Worm (Caenorhabditis elegans) whole organism, young adult: Measurements from ENCODE around the gene mrpl-42.

Experiments
- B0019.2 ChIP-seq: fragments of 200-800 bp; sonication (Bioruptor generic); conservative IDR thresholded peaks from 2 replicates; pipeline ENCODE4 v1.3.6; 2022; ENCODE audit warnings: missing genetic modification reagents, missing genetic modification characterization, missing compliant biosample characterization
- C17E4.6 ChIP-seq: fragments of 200-800 bp; sonication (Bioruptor generic); IDR thresholded peaks from 2 replicates; pipeline ENCODE4 v1.3.6; 2022; ENCODE audit warnings: missing genetic modification reagents, missing genetic modification characterization, missing compliant biosample characterization
- F10E7.11 ChIP-seq: sonication (generic microtip); optimal IDR thresholded peaks from 2 replicates; lab custom pipeline; 2017; ENCODE audit warnings: mild to moderate bottlenecking, missing genetic modification characterization, moderate library complexity, missing compliant biosample characterization
- F22D6.2 ChIP-seq: sonication (generic microtip); optimal IDR thresholded peaks from 2 replicates; lab custom pipeline; 2016; ENCODE audit warnings: mild to moderate bottlenecking, missing genetic modification characterization, missing compliant biosample characterization
- F52B5.7 ChIP-seq: sonication (generic microtip); optimal IDR thresholded peaks from 2 replicates; lab custom pipeline; 2016; ENCODE audit warnings: mild to moderate bottlenecking, missing genetic modification characterization, missing compliant biosample characterization
- T26A5.8 ChIP-seq: sonication (generic microtip); optimal IDR thresholded peaks from 2 replicates; lab custom pipeline; 2016; ENCODE audit warnings: missing genetic modification characterization, missing compliant biosample characterization
- ZK185.1 ChIP-seq: sonication (generic microtip); optimal IDR thresholded peaks from 2 replicates; lab custom pipeline; 2016; ENCODE audit warnings: mild to moderate bottlenecking, missing genetic modification characterization, missing compliant biosample characterization; ENCODE audit not compliant: poor library complexity, severe bottlenecking
- aptf-3 ChIP-seq: fragments of 200-800 bp; sonication (Bioruptor generic); IDR thresholded peaks from 2 replicates; pipeline ENCODE4 v1.3.6; 2022; ENCODE audit warnings: missing genetic modification characterization, missing compliant biosample characterization
- ceh-27 ChIP-seq: fragments of 200-800 bp; sonication (Bioruptor generic); optimal IDR thresholded peaks from 2 replicates; lab custom pipeline; 2018; ENCODE audit warnings: mild to moderate bottlenecking, missing genetic modification characterization, moderate library complexity, missing compliant biosample characterization
- die-1 ChIP-seq: sonication (generic microtip); optimal IDR thresholded peaks from 2 replicates; lab custom pipeline; 2016; ENCODE audit warnings: missing genotype, mild to moderate bottlenecking, missing genetic modification characterization, missing compliant biosample characterization
- hmg-20 ChIP-seq: fragments of 200-800 bp; sonication (Bioruptor generic); IDR thresholded peaks from 2 replicates; pipeline ENCODE4 v1.3.6; 2022; ENCODE audit warnings: missing genetic modification reagents, missing genetic modification characterization, missing compliant biosample characterization
- let-526 ChIP-seq: fragments of 200-800 bp; sonication (Bioruptor generic); IDR thresholded peaks from 2 replicates; pipeline ENCODE4 v1.3.6; 2022; ENCODE audit warnings: missing genetic modification reagents, missing genetic modification characterization, missing compliant biosample characterization
- nfya-1 ChIP-seq: sonication (generic microtip); optimal IDR thresholded peaks from 2 replicates; lab custom pipeline; 2017; ENCODE audit warnings: antibody characterized with exemption, missing compliant biosample characterization, missing genetic modification characterization, borderline replicate concordance; ENCODE audit not compliant: insufficient read depth
- nfya-2 ChIP-seq: fragments of 200-800 bp; sonication (Bioruptor generic); IDR thresholded peaks from 2 replicates; pipeline ENCODE4 v1.3.6; 2022; ENCODE audit warnings: missing genetic modification reagents, missing genetic modification characterization, missing compliant biosample characterization
- snpc-1.1 ChIP-seq: sonication (generic microtip); optimal IDR thresholded peaks from 2 replicates; lab custom pipeline; 2017; ENCODE audit warnings: missing genetic modification characterization, mild to moderate bottlenecking, missing compliant biosample characterization, antibody characterized with exemption, moderate library complexity, missing genotype, missing genetic modification reagents; ENCODE audit not compliant: insufficient read depth
- unc-62 ChIP-seq: fragments of 150-350 bp; optimal IDR thresholded peaks from 2 replicates; lab custom pipeline; 2014; ENCODE audit warnings: missing biosample characterization, missing genetic modification reagents, missing genetic modification characterization
- zfh-2 ChIP-seq: fragments of 200-800 bp; sonication (Bioruptor generic); conservative IDR thresholded peaks from 2 replicates; pipeline ENCODE4 v1.3.6; 2022; ENCODE audit warnings: missing genetic modification reagents, missing genetic modification characterization, missing compliant biosample characterization
- ztf-22 ChIP-seq: fragments of 200-800 bp; sonication (Bioruptor generic); optimal IDR thresholded peaks from 2 replicates; lab custom pipeline; 2018; ENCODE audit warnings: mild to moderate bottlenecking, missing genetic modification characterization, moderate library complexity, missing compliant biosample characterization
- ztf-6 ChIP-seq: fragments of 200-800 bp; sonication (Bioruptor generic); IDR thresholded peaks from 2 replicates; pipeline ENCODE4 v1.3.6; 2022; ENCODE audit warnings: missing genetic modification reagents, missing genetic modification characterization, missing compliant biosample characterization

The mrpl-42 gene

DNA sequence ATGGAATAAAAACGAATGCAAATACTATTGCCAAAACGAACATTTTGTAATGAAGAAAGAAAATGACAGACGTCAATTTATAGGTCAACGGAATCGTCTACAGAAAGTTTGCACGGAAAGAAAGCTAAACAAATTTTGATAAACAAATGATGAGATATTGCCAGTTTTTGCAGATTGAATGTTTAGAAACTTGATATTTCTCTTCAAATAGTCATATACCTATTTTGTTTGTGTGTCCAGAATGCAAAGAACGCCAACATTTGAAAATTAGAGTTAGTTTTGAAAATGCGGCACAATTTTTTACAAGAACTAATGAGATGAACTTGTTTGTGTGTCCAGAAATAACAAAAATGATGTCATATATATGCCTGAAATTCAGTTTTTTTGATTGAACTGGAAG lies 49.0 kb downstream of the mrpl-42 start, which contains the start of gene Y73F4A.1:
TSS of gene Y73F4A.1 (minus strand) at position 101 of the 400 bp plus-strand sequence.
- TF ChIP-seq ZK185.1 (tag; lab: Kevin White, UChicago) (no peak), T26A5.8 (tag; lab: Kevin White, UChicago) (no peak), zfh-2 (no peak), die-1 (tag; lab: Kevin White, UChicago) (no peak), ztf-6 (GFP tag; lab: Robert Waterston, UW) (no peak), nfya-1 (tag; lab: Kevin White, UChicago) (no peak), nfya-2 (GFP tag; lab: Robert Waterston, UW) (no peak), F52B5.7 (tag; lab: Kevin White, UChicago) (no peak), let-526 (no peak), snpc-1.1 (tag; lab: Kevin White, UChicago) (no peak), C17E4.6 (no peak), F22D6.2 (no peak), ceh-27 (GFP tag; lab: Kevin White, UChicago) (no peak), F10E7.11 (tag; lab: Kevin White, UChicago) (no peak), unc-62 (GFP tag; lab: Kevin White, UChicago) (no peak), aptf-3 (no peak), ztf-22 (GFP tag; lab: Kevin White, UChicago) (no peak), B0019.2 (GFP tag; lab: Robert Waterston, UW) (no peak), hmg-20 (no peak)
